Worm (Caenorhabditis elegans) whole organism, L4 larva: ENCODE measurements around the gene F25B4.4.

Experiments
- F10B5.3 ChIP-seq: sonication (generic microtip); optimal IDR thresholded peaks from 2 replicates; lab custom pipeline; 2016; ENCODE audit warnings: mild to moderate bottlenecking, missing genetic modification characterization, missing compliant biosample characterization
- R02D3.7 ChIP-seq: fragments of 150-350 bp; sonication (generic microtip); optimal IDR thresholded peaks from 3 replicates; lab custom pipeline; 2014; ENCODE audit warnings: missing biosample characterization, missing genetic modification characterization
- ZK337.2 ChIP-seq: fragments of 200-800 bp; sonication (Bioruptor generic); IDR thresholded peaks from 2 replicates; pipeline ENCODE4 v1.3.6; 2022; ENCODE audit warnings: missing genetic modification reagents, missing genetic modification characterization, missing compliant biosample characterization
- ZK546.5 ChIP-seq, 2 experiments: sonication (generic microtip); optimal IDR thresholded peaks; 2 replicates each; lab custom pipeline; 2017; ENCODE audit warnings: missing biosample characterization in 2 of 2, missing genetic modification characterization in 2 of 2
- ama-1 ChIP-seq: fragments of 150-350 bp; optimal IDR thresholded peaks from 2 replicates; lab custom pipeline; 2014; ENCODE audit warnings: inconsistent platforms, mixed read lengths
- cey-2 ChIP-seq: sonication (generic microtip); optimal IDR thresholded peaks from 3 replicates; lab custom pipeline; 2017; ENCODE audit warnings: missing genetic modification characterization, mild to moderate bottlenecking, missing compliant biosample characterization, antibody characterized with exemption, borderline replicate concordance; ENCODE audit not compliant: insufficient read depth
- daf-16 ChIP-seq, 3 experiments: sonication (generic microtip); optimal IDR thresholded peaks; 2 replicates each; lab custom pipeline; 2016 to 2017; ENCODE audit warnings: missing genetic modification characterization in 3 of 3, missing genetic modification reagents in 3 of 3, mild to moderate bottlenecking in 2 of 3, missing compliant biosample characterization in 2 of 3, missing biosample characterization in 1 of 3, moderate library complexity in 1 of 3
- egl-27 ChIP-seq: sonication (generic microtip); optimal IDR thresholded peaks from 3 replicates; lab custom pipeline; 2017; ENCODE audit warnings: missing biosample characterization, missing genetic modification reagents, missing genetic modification characterization
- fos-1 ChIP-seq: fragments of 150-350 bp; optimal IDR thresholded peaks from 2 replicates; lab custom pipeline; 2014; ENCODE audit warnings: missing biosample characterization, missing genetic modification characterization
- unc-62 ChIP-seq, 3 experiments: fragments of 150-350 bp in 1 of 3; sonication (generic microtip); optimal IDR thresholded peaks in 2 of 3; peaks in 1 of 3; 1 replicate in 1 of 3; 2 replicates in 2 of 3; lab custom pipeline; 2014 to 2017; ENCODE audit warnings: missing biosample characterization in 3 of 3, missing genetic modification characterization in 3 of 3, missing genetic modification reagents in 3 of 3, missing genotype in 1 of 3
- ztf-11 ChIP-seq: fragments of 150-350 bp; optimal IDR thresholded peaks from 2 replicates; lab custom pipeline; 2014; ENCODE audit warnings: missing biosample characterization, missing genetic modification characterization

DNA sequence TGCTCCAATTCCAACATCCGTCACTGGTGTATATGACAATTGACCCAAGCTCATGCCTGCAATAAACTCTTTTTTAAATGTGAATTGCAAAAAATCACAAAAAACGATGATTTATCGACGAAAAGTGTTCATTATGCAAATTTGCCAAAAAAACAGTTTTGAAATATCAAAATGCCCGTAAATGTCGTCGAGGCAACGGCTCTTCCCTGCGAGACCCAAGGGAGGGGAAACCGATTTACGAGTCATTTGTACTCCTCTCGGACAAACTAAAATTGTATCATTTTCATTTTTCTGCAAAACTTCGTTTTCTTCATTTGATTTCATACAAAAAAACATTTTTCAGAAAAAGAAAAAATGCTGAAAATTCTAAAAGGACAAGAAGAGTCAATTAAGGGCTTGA lies at the start of gene F25B4.4, which contains the start of gene hmgs-1:
- TF ChIP-seq ama-1 (lab: Kevin White, UChicago) = peak; percentile 62
- TF ChIP-seq ZK337.2 (GFP tag; lab: Robert Waterston, UW) = no peak
- no peak for TF ChIP-seq ztf-11 (tag; lab: Kevin White, UChicago)
- TF ChIP-seq egl-27 (tag; lab: Kevin White, UChicago) = no peak
- TF ChIP-seq ZK546.5 (tag; optimal IDR thresholded peaks at IDR 0.05; lab: Kevin White, UChicago) = peak in 1 of 2 experiments; percentile 21
- TF ChIP-seq cey-2 (tag; lab: Kevin White, UChicago) = no peak
- no peak for TF ChIP-seq fos-1 (tag; lab: Kevin White, UChicago)
- TF ChIP-seq daf-16 (GFP tag; optimal IDR thresholded peaks at IDR 0.05; lab: Kevin White, UChicago) = peak in 1 of 2 experiments; percentile 27
- TF ChIP-seq daf-16 (tag; optimal IDR thresholded peaks at IDR 0.05; lab: Kevin White, UChicago) = peak; percentile 33
- peak in 1 of 2 experiments; percentile 83 for TF ChIP-seq unc-62 (GFP tag; optimal IDR thresholded peaks at IDR 0.05 in 1 of 2; lab: Kevin White, UChicago)
- no peak for TF ChIP-seq unc-62 (tag; optimal IDR thresholded peaks at IDR 0.05; lab: Kevin White, UChicago)
- TF ChIP-seq R02D3.7 = peak; percentile 99
- no peak for TF ChIP-seq F10B5.3 (tag; lab: Kevin White, UChicago)
